In the genomic region with DNA sequence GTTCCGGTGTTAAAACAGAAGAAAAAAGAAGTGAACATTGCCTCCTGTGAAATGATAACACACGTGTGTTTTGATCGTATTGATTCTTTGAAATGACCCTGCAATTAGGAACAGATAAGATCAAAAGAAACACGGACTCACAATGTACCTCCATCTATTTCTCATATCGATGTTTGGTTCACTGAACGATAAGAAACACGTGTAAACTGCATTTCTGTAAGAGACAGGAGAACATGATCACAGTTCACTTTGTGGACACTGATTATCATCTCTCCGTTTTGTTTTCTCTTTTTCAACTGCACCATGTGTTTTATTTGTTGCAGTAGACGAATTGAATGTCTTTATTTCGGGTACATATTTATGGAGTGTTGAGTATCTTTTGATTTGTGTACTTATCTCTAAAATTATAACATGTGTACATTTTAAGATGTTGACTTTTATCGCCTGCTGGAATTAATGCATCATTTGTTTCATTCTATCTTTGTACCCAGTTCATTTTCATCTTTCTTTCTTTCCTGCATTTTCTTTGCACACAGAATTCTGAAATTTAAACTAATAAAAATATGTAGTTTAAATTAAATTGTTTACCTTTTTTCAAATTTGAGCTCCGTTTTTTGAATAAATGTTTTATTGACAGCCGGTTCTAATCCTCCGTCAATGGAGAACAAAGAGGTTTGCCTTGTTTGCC, we compare ENCODE assay signal across 3 worm cellular contexts.
TF ChIP-seq lines count a peak whose summit lies in the region.

Gene H12C20.7, minus strand, starts transcription at position 188 of the 688 bp plus-strand sequence.
Gene nhr-68, plus strand, starts transcription at position 638 of the 688 bp plus-strand sequence.

TF ChIP-seq in whole organism, L1 larva, 84 proteins besides CTCF, POLR2A, EP300 and RAD21 (continued from another document):
- peak; percentile 6 for TF ChIP-seq skn-1 (tag; optimal IDR thresholded peaks at IDR 0.05; lab: Kevin White, UChicago)

TF ChIP-seq in whole organism, L4 larva, 104 proteins besides CTCF, POLR2A, EP300 and RAD21 (continued from another document):
- TF ChIP-seq lin-38 (GFP tag; IDR thresholded peaks at IDR 0.05; lab: Robert Waterston, UW) (peak; percentile 62), F10B5.3 (tag; optimal IDR thresholded peaks at IDR 0.05; lab: Kevin White, UChicago) (no peak), zip-2 (tag; optimal IDR thresholded peaks at IDR 0.05; lab: Kevin White, UChicago) (peak; percentile 55), egl-27 (tag; optimal IDR thresholded peaks at IDR 0.05; lab: Kevin White, UChicago) (no peak), lir-3 (tag; optimal IDR thresholded peaks at IDR 0.05; lab: Kevin White, UChicago) (no peak), daf-16 (GFP tag; optimal IDR thresholded peaks at IDR 0.05; lab: Kevin White, UChicago) (peak; percentile 95), daf-16 (tag; optimal IDR thresholded peaks at IDR 0.05; lab: Kevin White, UChicago) (peak; percentile 100), zfp-3 (GFP tag; conservative IDR thresholded peaks at IDR 0.05; lab: Robert Waterston, UW) (peak; percentile 86), nhr-41 (GFP tag; IDR thresholded peaks at IDR 0.05; lab: Robert Waterston, UW) (peak; percentile 86), zip-11 (GFP tag; IDR thresholded peaks at IDR 0.05; lab: Robert Waterston, UW) (no peak), ceh-20 (GFP tag; IDR thresholded peaks at IDR 0.05; lab: Robert Waterston, UW) (peak; percentile 94), nhr-25 (tag; optimal IDR thresholded peaks at IDR 0.05; lab: Kevin White, UChicago; ENCODE audit: borderline replicate concordance, insufficient read depth) (peak; percentile 55), unc-62 (GFP tag; optimal IDR thresholded peaks at IDR 0.05 in 1 of 2; lab: Kevin White, UChicago) (peak in 1 of 2 experiments; percentile 99), unc-62 (tag; optimal IDR thresholded peaks at IDR 0.05; lab: Kevin White, UChicago) (no peak), nhr-111 (GFP tag; optimal IDR thresholded peaks at IDR 0.05; lab: Kevin White, UChicago) (no peak), Y75B8A.6 (GFP tag; IDR thresholded peaks at IDR 0.05; lab: Robert Waterston, UW) (0 out of 2 replicates have a peak, but pooled peaks have one; percentile 42), jun-1 (tag; optimal IDR thresholded peaks at IDR 0.05; lab: Kevin White, UChicago) (peak; percentile 37), F37D6.2 (tag; optimal IDR thresholded peaks at IDR 0.05; lab: Kevin White, UChicago) (no peak), nhr-48 (tag; optimal IDR thresholded peaks at IDR 0.05; lab: Kevin White, UChicago) (peak; percentile 99)

TF ChIP-seq in whole organism, young adult, 124 proteins besides CTCF, POLR2A, EP300 and RAD21 (continued from another document):
- TF ChIP-seq Y53F4B.3 (GFP tag; IDR thresholded peaks at IDR 0.05; lab: Robert Waterston, UW) (no peak), B0261.1 (tag; optimal IDR thresholded peaks at IDR 0.05; lab: Kevin White, UChicago) (peak; percentile 5), die-1 (tag; optimal IDR thresholded peaks at IDR 0.05; lab: Kevin White, UChicago) (peak; percentile 68), ceh-79 (tag; optimal IDR thresholded peaks at IDR 0.05; lab: Kevin White, UChicago) (no peak), F57A8.1 (GFP tag; optimal IDR thresholded peaks at IDR 0.05; lab: Kevin White, UChicago) (no peak), ceh-58 (GFP tag; IDR thresholded peaks at IDR 0.05; lab: Robert Waterston, UW) (no peak), mcd-1 (GFP tag; IDR thresholded peaks at IDR 0.05; lab: Robert Waterston, UW) (0 out of 2 replicates have a peak, but pooled peaks have one; percentile 21), lin-26 (GFP tag; IDR thresholded peaks at IDR 0.05; lab: Robert Waterston, UW) (peak; percentile 51; the same call in 1 of the 2 replicates), let-607 (tag; optimal IDR thresholded peaks at IDR 0.05; lab: Kevin White, UChicago) (peak; percentile 28 to 76), tbx-9 (tag; optimal IDR thresholded peaks at IDR 0.05; lab: Kevin White, UChicago; ENCODE audit: borderline replicate concordance) (no peak), pbrm-1 (GFP tag; IDR thresholded peaks at IDR 0.05; lab: Robert Waterston, UW) (peak; percentile 72; the same call in 1 of the 2 replicates)
